Worm (Caenorhabditis elegans): ENCODE results near the gene del-8.

ce11 chrX:9547264-9547751 is 41.9 kb upstream of the del-8 start:
- TF ChIP-seq pag-3 (tag; optimal IDR thresholded peaks at IDR 0.05; ENCODE audit: borderline replicate concordance) (no peak), unc-86 (tag; optimal IDR thresholded peaks at IDR 0.05) (no peak), ceh-34 (tag; optimal IDR thresholded peaks at IDR 0.05) (no peak), pha-4 (tag; optimal IDR thresholded peaks at IDR 0.05) (no peak), sox-2 (GFP tag; IDR thresholded peaks at IDR 0.05) (no peak), ahr-1 (tag; optimal IDR thresholded peaks at IDR 0.05) (no peak), pax-1 (tag; optimal IDR thresholded peaks at IDR 0.05) (no peak), tbx-2 (tag; optimal IDR thresholded peaks at IDR 0.05) (no peak), hlh-6 (tag; optimal IDR thresholded peaks at IDR 0.05) (no peak), ama-1 (optimal IDR thresholded peaks at IDR 0.05) (no peak), K09A11.1 (tag; optimal IDR thresholded peaks at IDR 0.05; ENCODE audit: insufficient read depth) (no peak)
